Fruit fly (Drosophila melanogaster): ENCODE measurements around the gene Neurl4.
A peak's percentile ranks its signal among the peaks of the same experiment; 100 is the strongest.

dm6 chr3L:13993742-13994719, 55.7 kb downstream of the Neurl4 start, which contains the start of gene CtsK1:
- TF ChIP-seq cnc (optimal IDR thresholded peaks at IDR 0.05), result no peak
- peak; percentile 86 for TF ChIP-seq CG33017 (tag; optimal IDR thresholded peaks at IDR 0.05)
- TF ChIP-seq CG11617 (GFP tag; optimal IDR thresholded peaks at IDR 0.05), result peak; percentile 30
- TF ChIP-seq Crg-1 (GFP tag; optimal IDR thresholded peaks at IDR 0.05), result no peak
- no peak for TF ChIP-seq kay (GFP tag; ENCODE audit: borderline replicate concordance)
- TF ChIP-seq Hr96 (GFP tag; optimal IDR thresholded peaks at IDR 0.05), result no peak
- TF ChIP-seq bab1 (GFP tag; optimal IDR thresholded peaks at IDR 0.05), result peak; percentile 88
- TF ChIP-seq pad (GFP tag; optimal IDR thresholded peaks at IDR 0.05), result peak; percentile 22
- TF ChIP-seq CG12768 (GFP tag; optimal IDR thresholded peaks at IDR 0.05), result peak; percentile 63
- no peak for TF ChIP-seq Mnt (GFP tag; optimal IDR thresholded peaks at IDR 0.05)

Data from whole organism, adult.